Worm (Caenorhabditis elegans): ENCODE results near the gene bigr-1.

bigr-1 gene

DNA sequence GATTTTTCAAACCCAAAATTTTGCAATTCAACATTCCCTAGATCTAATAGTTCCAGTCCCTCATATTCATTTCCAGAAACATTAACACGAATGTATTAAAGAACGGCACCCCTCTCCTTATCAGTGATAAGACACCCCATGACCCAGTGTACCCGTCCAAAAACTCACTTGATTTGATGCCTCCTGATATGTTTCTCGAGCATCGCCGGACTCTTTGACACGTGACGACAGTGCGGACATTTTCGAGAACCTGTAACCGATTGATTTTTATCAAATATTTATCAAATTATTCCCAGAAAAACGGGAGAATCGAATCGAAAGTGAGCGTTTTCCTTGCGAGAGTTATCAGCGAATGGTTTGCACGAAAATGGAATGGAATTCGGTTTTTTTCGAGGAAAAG is 30.5 kb upstream of the bigr-1 start:
- TF ChIP-seq ztf-28 (GFP tag; IDR thresholded peaks at IDR 0.05) (no peak), F37B4.10 (GFP tag; IDR thresholded peaks at IDR 0.05) (no peak), sea-2 (GFP tag; IDR thresholded peaks at IDR 0.05) (no peak), rcor-1 (GFP tag; IDR thresholded peaks at IDR 0.05) (no peak), Y67H2A.10 (GFP tag; conservative IDR thresholded peaks at IDR 0.05) (no peak), rec-8 (tag; optimal IDR thresholded peaks at IDR 0.05) (no peak), ztf-22 (GFP tag; optimal IDR thresholded peaks at IDR 0.05) (no peak), ceh-100 (GFP tag; IDR thresholded peaks at IDR 0.05) (no peak), ZK185.1 (tag; optimal IDR thresholded peaks at IDR 0.05; ENCODE audit: poor library complexity, severe bottlenecking) (no peak), ztf-18 (tag; optimal IDR thresholded peaks at IDR 0.05) (no peak), lin-40 (tag; optimal IDR thresholded peaks at IDR 0.05) (no peak), akir-1 (GFP tag; optimal IDR thresholded peaks at IDR 0.05) (no peak), lin-35 (GFP tag; optimal IDR thresholded peaks at IDR 0.05) (no peak), Y95B8A.8 (GFP tag; IDR thresholded peaks at IDR 0.05) (no peak), F33H1.4 (GFP tag; IDR thresholded peaks at IDR 0.05) (no peak), fkh-3 (tag; optimal IDR thresholded peaks at IDR 0.05) (no peak), nhr-80 (tag; optimal IDR thresholded peaks at IDR 0.05) (peak; percentile 81), cebp-2 (GFP tag; IDR thresholded peaks at IDR 0.05) (no peak), ceh-27 (GFP tag; optimal IDR thresholded peaks at IDR 0.05) (no peak), F52B5.7 (tag; optimal IDR thresholded peaks at IDR 0.05) (no peak), atf-7 (tag; optimal IDR thresholded peaks at IDR 0.05) (peak; percentile 59), aptf-3 (GFP tag; IDR thresholded peaks at IDR 0.05) (no peak), F39B2.1 (GFP tag; IDR thresholded peaks at IDR 0.05) (no peak), unc-62 (GFP tag; optimal IDR thresholded peaks at IDR 0.05) (no peak), snpc-1.1 (tag; optimal IDR thresholded peaks at IDR 0.05; ENCODE audit: insufficient read depth) (no peak), nhr-90 (tag; optimal IDR thresholded peaks at IDR 0.05) (peak; percentile 26), snpc-4 (GFP tag; optimal IDR thresholded peaks at IDR 0.05) (no peak), snpc-4 (tag; optimal IDR thresholded peaks at IDR 0.05) (peak in 1 of 4 experiments; percentile 16), madf-8 (GFP tag; conservative IDR thresholded peaks at IDR 0.05) (no peak), lir-1 (GFP tag; conservative IDR thresholded peaks at IDR 0.05) (no peak), dpff-1 (tag; optimal IDR thresholded peaks at IDR 0.05) (no peak), Y56A3A.18 (GFP tag; IDR thresholded peaks at IDR 0.05) (no peak), lsy-27 (tag; optimal IDR thresholded peaks at IDR 0.05; ENCODE audit: borderline replicate concordance, insufficient read depth) (no peak), mel-28 (tag; optimal IDR thresholded peaks at IDR 0.05; ENCODE audit: borderline replicate concordance) (no peak), let-526 (GFP tag; IDR thresholded peaks at IDR 0.05) (peak; percentile 48; the same call in 1 of the 2 replicates), F23B12.7 (tag; optimal IDR thresholded peaks at IDR 0.05; ENCODE audit: insufficient read depth) (no peak), attf-5 (GFP tag; optimal IDR thresholded peaks at IDR 0.05) (peak; percentile 7), F57A8.1 (GFP tag; optimal IDR thresholded peaks at IDR 0.05) (no peak), dox-1 (GFP tag; IDR thresholded peaks at IDR 0.05) (0 out of 2 replicates have a peak, but pooled peaks have one; percentile 24), unc-130 (GFP tag; optimal IDR thresholded peaks at IDR 0.05) (no peak), chd-7 (tag; optimal IDR thresholded peaks at IDR 0.05) (peak; percentile 33), ztf-26 (tag; optimal IDR thresholded peaks at IDR 0.05) (no peak), T26A5.8 (tag; optimal IDR thresholded peaks at IDR 0.05) (no peak), snpc-1.3 (tag; optimal IDR thresholded peaks at IDR 0.05; ENCODE audit: insufficient read depth) (no peak), nhr-179 (tag; optimal IDR thresholded peaks at IDR 0.05) (no peak), B0261.1 (tag; optimal IDR thresholded peaks at IDR 0.05) (no peak), let-607 (tag; optimal IDR thresholded peaks at IDR 0.05) (peak in 1 of 2 experiments; percentile 17), ceh-40 (GFP tag; IDR thresholded peaks at IDR 0.05) (no peak)

Measured in whole organism, young adult.